Fruit fly (Drosophila melanogaster) whole organism, embryonic: Measurements from ENCODE around the gene 5-HT2B.
A peak's percentile ranks its signal among the peaks of the same experiment; 100 is the strongest.

ENCODE experiments used
- Asciz ChIP-seq: fragments of 200-800 bp; sonication (Bioruptor generic); optimal IDR thresholded peaks from 2 replicates; lab custom pipeline; 2017; ENCODE audit warnings: missing biosample characterization, mild to moderate bottlenecking, missing genetic modification characterization, missing genetic modification reagents
- Atf3 ChIP-seq: fragments of 200-800 bp; sonication (Bioruptor generic); optimal IDR thresholded peaks from 3 replicates; lab custom pipeline; 2016; ENCODE audit warnings: missing biosample characterization, missing genetic modification characterization
- CG10209 ChIP-seq: fragments of 200-800 bp; sonication (Bioruptor generic); optimal IDR thresholded peaks from 3 replicates; lab custom pipeline; 2017; ENCODE audit warnings: missing biosample characterization, mild to moderate bottlenecking, missing genetic modification characterization, missing genetic modification reagents
- CG10979 ChIP-seq: fragments of 200-800 bp; sonication (Bioruptor generic); optimal IDR thresholded peaks from 2 replicates; lab custom pipeline; 2018; ENCODE audit warnings: missing biosample characterization, mild to moderate bottlenecking, missing genetic modification characterization, moderate library complexity
- CG11093 ChIP-seq: fragments of 200-800 bp; sonication (Bioruptor generic); IDR thresholded peaks from 3 replicates; pipeline ENCODE4 v1.3.6; 2022; ENCODE audit warnings: missing biosample characterization, missing genetic modification characterization
- CG11247 ChIP-seq: fragments of 200-800 bp; sonication (Bioruptor generic); IDR thresholded peaks from 2 replicates; pipeline ENCODE4 v1.3.6; 2022; ENCODE audit warnings: missing biosample characterization, missing genetic modification characterization
- CG12219 ChIP-seq: fragments of 200-800 bp; sonication (Bioruptor generic); optimal IDR thresholded peaks from 3 replicates; lab custom pipeline; 2018; ENCODE audit warnings: missing biosample characterization, mild to moderate bottlenecking, missing genetic modification characterization
- CG17328 ChIP-seq: fragments of 200-800 bp; sonication (Bioruptor generic); IDR thresholded peaks from 2 replicates; pipeline ENCODE4 v1.3.6; 2022; ENCODE audit warnings: missing biosample characterization, missing genetic modification characterization
- CG17359 ChIP-seq: fragments of 200-800 bp; sonication (Bioruptor generic); optimal IDR thresholded peaks from 3 replicates; lab custom pipeline; 2018; ENCODE audit warnings: missing biosample characterization, mild to moderate bottlenecking, missing genetic modification characterization, moderate library complexity
- CG17361 ChIP-seq: fragments of 200-800 bp; sonication (Bioruptor generic); IDR thresholded peaks from 3 replicates; pipeline ENCODE4 v1.3.6; 2022; ENCODE audit warnings: missing biosample characterization, missing genetic modification characterization
- CG17568 ChIP-seq: fragments of 200-800 bp; sonication (Bioruptor generic); optimal IDR thresholded peaks from 2 replicates; lab custom pipeline; 2018; ENCODE audit warnings: missing biosample characterization, mild to moderate bottlenecking, missing genetic modification characterization, moderate library complexity
- CG1832 ChIP-seq: fragments of 200-800 bp; sonication (Bioruptor generic); optimal IDR thresholded peaks from 2 replicates; lab custom pipeline; 2017; ENCODE audit warnings: missing biosample characterization, mild to moderate bottlenecking, missing genetic modification characterization, inconsistent platforms
- CG18619 ChIP-seq: fragments of 200-800 bp; sonication (Bioruptor generic); optimal IDR thresholded peaks from 3 replicates; lab custom pipeline; 2017; ENCODE audit warnings: missing biosample characterization, mild to moderate bottlenecking, missing genetic modification characterization
- CG2889 ChIP-seq: fragments of 200-800 bp; sonication (Bioruptor generic); IDR thresholded peaks from 3 replicates; pipeline ENCODE4 v1.3.6; 2022; ENCODE audit warnings: missing biosample characterization, missing genetic modification characterization
- CG34224 ChIP-seq: fragments of 200-800 bp; sonication (Bioruptor generic); IDR thresholded peaks from 3 replicates; pipeline ENCODE4 v1.3.6; 2022; ENCODE audit warnings: missing biosample characterization, missing genetic modification characterization; ENCODE audit not compliant: partially characterized antibody
- CG4707 ChIP-seq: fragments of 200-800 bp; sonication (Bioruptor generic); optimal IDR thresholded peaks from 2 replicates; lab custom pipeline; 2018; ENCODE audit warnings: missing biosample characterization, mild to moderate bottlenecking, missing genetic modification characterization, moderate library complexity
- CG7839 ChIP-seq: fragments of 200-800 bp; sonication (Bioruptor generic); optimal IDR thresholded peaks from 3 replicates; lab custom pipeline; 2018; ENCODE audit warnings: missing biosample characterization, mild to moderate bottlenecking, missing genetic modification characterization, moderate library complexity
- CG7963 ChIP-seq: fragments of 200-800 bp; sonication (Bioruptor generic); IDR thresholded peaks from 3 replicates; pipeline ENCODE4 v1.3.6; 2022; ENCODE audit warnings: missing biosample characterization, missing genetic modification characterization; ENCODE audit not compliant: partially characterized antibody
- CG8290 ChIP-seq, 3 experiments: fragments of 200-800 bp; sonication (Bioruptor generic); optimal IDR thresholded peaks; 2 replicates each; lab custom pipeline; 2016 to 2019; ENCODE audit warnings: missing biosample characterization in 3 of 3, missing genetic modification characterization in 3 of 3, mild to moderate bottlenecking in 2 of 3, moderate library complexity in 1 of 3
- CG8359 ChIP-seq: fragments of 200-800 bp; sonication (Bioruptor generic); optimal IDR thresholded peaks from 2 replicates; lab custom pipeline; 2017; ENCODE audit warnings: missing biosample characterization, mild to moderate bottlenecking, missing genetic modification characterization, borderline replicate concordance
- CG9609 ChIP-seq: fragments of 200-800 bp; sonication (Bioruptor generic); optimal IDR thresholded peaks from 3 replicates; lab custom pipeline; 2016; ENCODE audit warnings: missing biosample characterization, missing genetic modification characterization
- Chrac-16 ChIP-seq: fragments of 200-800 bp; sonication (Bioruptor generic); optimal IDR thresholded peaks from 3 replicates; lab custom pipeline; 2016; ENCODE audit warnings: missing biosample characterization, missing genetic modification characterization
- CkIIα-i1 ChIP-seq: fragments of 200-800 bp; sonication (Bioruptor generic); IDR thresholded peaks from 2 replicates; pipeline ENCODE4 v1.3.6; 2022; ENCODE audit warnings: missing biosample characterization, missing genetic modification characterization
- CoRest ChIP-seq: fragments of 200-800 bp; sonication (Bioruptor generic); optimal IDR thresholded peaks from 3 replicates; lab custom pipeline; 2018; ENCODE audit warnings: missing biosample characterization, mild to moderate bottlenecking, missing genetic modification characterization, moderate library complexity
- D19B ChIP-seq: fragments of 200-800 bp; sonication (Bioruptor generic); optimal IDR thresholded peaks from 2 replicates; lab custom pipeline; 2017; ENCODE audit warnings: missing biosample characterization, mild to moderate bottlenecking, missing genetic modification characterization
- Dip2 ChIP-seq: fragments of 200-800 bp; sonication (Bioruptor generic); IDR thresholded peaks from 2 replicates; pipeline ENCODE4 v1.3.6; 2022; ENCODE audit warnings: missing biosample characterization, missing genetic modification characterization
- Dip3 ChIP-seq: fragments of 200-800 bp; sonication (Bioruptor generic); optimal IDR thresholded peaks from 3 replicates; lab custom pipeline; 2016; ENCODE audit warnings: missing biosample characterization, missing genetic modification characterization
- Dll ChIP-seq: fragments of 200-800 bp; sonication (Bioruptor generic); IDR thresholded peaks from 4 replicates; pipeline ENCODE4 v1.3.6; 2022; ENCODE audit warnings: missing biosample characterization, missing genetic modification characterization; ENCODE audit not compliant: partially characterized antibody
- Doc3 ChIP-seq: fragments of 200-800 bp; sonication (Bioruptor generic); IDR thresholded peaks from 3 replicates; pipeline ENCODE4 v1.3.6; 2022; ENCODE audit warnings: missing biosample characterization, missing genetic modification characterization; ENCODE audit not compliant: partially characterized antibody
- E2f2 ChIP-seq: fragments of 200-800 bp; sonication (Bioruptor generic); IDR thresholded peaks from 2 replicates; pipeline ENCODE4 v1.3.6; 2022; ENCODE audit warnings: missing biosample characterization, missing genetic modification characterization
- Fer2 ChIP-seq: fragments of 200-800 bp; sonication (Bioruptor generic); optimal IDR thresholded peaks from 2 replicates; lab custom pipeline; 2018; ENCODE audit warnings: missing biosample characterization, mild to moderate bottlenecking, missing genetic modification characterization, moderate library complexity
- HmgD ChIP-seq: fragments of 200-800 bp; sonication (Bioruptor generic); optimal IDR thresholded peaks from 3 replicates; lab custom pipeline; 2016; ENCODE audit warnings: missing biosample characterization, missing genetic modification characterization
- Lpt ChIP-seq: fragments of >200 bp; optimal IDR thresholded peaks from 2 replicates; lab custom pipeline; 2018; ENCODE audit warnings: missing biosample characterization, missing genetic modification characterization
- MESR4 ChIP-seq: fragments of 200-800 bp; sonication (Bioruptor generic); optimal IDR thresholded peaks from 2 replicates; lab custom pipeline; 2018; ENCODE audit warnings: missing biosample characterization, mild to moderate bottlenecking, missing genetic modification characterization, moderate library complexity
- Myb ChIP-seq: fragments of 200-800 bp; sonication (Bioruptor generic); optimal IDR thresholded peaks from 2 replicates; lab custom pipeline; 2016; ENCODE audit warnings: missing biosample characterization, missing genetic modification characterization
- NK7.1 ChIP-seq: fragments of 200-800 bp; sonication (Bioruptor generic); optimal IDR thresholded peaks from 3 replicates; lab custom pipeline; 2016; ENCODE audit warnings: missing biosample characterization, missing genetic modification characterization
- Nf-YC ChIP-seq: fragments of 200-800 bp; optimal IDR thresholded peaks from 3 replicates; lab custom pipeline; 2019; ENCODE audit warnings: missing biosample characterization, mild to moderate bottlenecking, missing genetic modification characterization, moderate library complexity
- esg ChIP-seq: fragments of 200-800 bp; sonication (Bioruptor generic); conservative IDR thresholded peaks from 2 replicates; pipeline ENCODE4 v1.3.6; 2022; ENCODE audit warnings: missing biosample characterization, missing genetic modification characterization
- grau ChIP-seq: fragments of 200-800 bp; optimal IDR thresholded peaks from 3 replicates; lab custom pipeline; 2019; ENCODE audit warnings: missing biosample characterization, mild to moderate bottlenecking, missing genetic modification characterization, moderate library complexity
- gro ChIP-seq: fragments of 200-800 bp; sonication (Bioruptor generic); optimal IDR thresholded peaks from 2 replicates; lab custom pipeline; 2016; ENCODE audit warnings: missing biosample characterization, missing genetic modification characterization
- luna ChIP-seq: fragments of 200-800 bp; sonication (Bioruptor generic); optimal IDR thresholded peaks from 2 replicates; lab custom pipeline; 2016; ENCODE audit warnings: missing biosample characterization, missing genetic modification characterization
- pb ChIP-seq: fragments of 200-800 bp; sonication (Bioruptor generic); optimal IDR thresholded peaks from 3 replicates; lab custom pipeline; 2016; ENCODE audit warnings: missing biosample characterization, missing genetic modification characterization
- pfk ChIP-seq: fragments of 200-800 bp; sonication (Bioruptor generic); optimal IDR thresholded peaks from 2 replicates; lab custom pipeline; 2018; ENCODE audit warnings: missing biosample characterization, mild to moderate bottlenecking, missing genetic modification characterization, moderate library complexity
- psq ChIP-seq: fragments of 200-800 bp; sonication (Bioruptor generic); optimal IDR thresholded peaks from 2 replicates; lab custom pipeline; 2017; ENCODE audit warnings: missing biosample characterization, missing genetic modification characterization
- sens ChIP-seq: fragments of 200-800 bp; sonication (Bioruptor generic); peaks from one replicate; lab custom pipeline; 2016; ENCODE audit warnings: missing biosample characterization, missing genetic modification characterization
- tin ChIP-seq: fragments of 200-800 bp; sonication (Bioruptor generic); optimal IDR thresholded peaks from 3 replicates; lab custom pipeline; 2016; ENCODE audit warnings: missing biosample characterization, missing genetic modification characterization
- tna ChIP-seq: fragments of 200-800 bp; sonication (Bioruptor generic); IDR thresholded peaks from 2 replicates; pipeline ENCODE4 v1.3.6; 2022; ENCODE audit warnings: missing biosample characterization, missing genetic modification characterization; ENCODE audit not compliant: partially characterized antibody
- toy ChIP-seq: fragments of 200-800 bp; sonication (Bioruptor generic); IDR thresholded peaks from 2 replicates; pipeline ENCODE4 v1.3.6; 2022; ENCODE audit warnings: missing biosample characterization, missing genetic modification characterization
- vnd ChIP-seq: fragments of 200-800 bp; sonication (Bioruptor generic); IDR thresholded peaks from 3 replicates; pipeline ENCODE4 v1.3.6; 2022; ENCODE audit warnings: missing biosample characterization, missing genetic modification characterization; ENCODE audit not compliant: partially characterized antibody
- zf30C ChIP-seq: fragments of 200-800 bp; sonication (Bioruptor generic); optimal IDR thresholded peaks from 3 replicates; lab custom pipeline; 2018; ENCODE audit warnings: missing biosample characterization, mild to moderate bottlenecking, missing genetic modification characterization

The 5-HT2B gene

DNA sequence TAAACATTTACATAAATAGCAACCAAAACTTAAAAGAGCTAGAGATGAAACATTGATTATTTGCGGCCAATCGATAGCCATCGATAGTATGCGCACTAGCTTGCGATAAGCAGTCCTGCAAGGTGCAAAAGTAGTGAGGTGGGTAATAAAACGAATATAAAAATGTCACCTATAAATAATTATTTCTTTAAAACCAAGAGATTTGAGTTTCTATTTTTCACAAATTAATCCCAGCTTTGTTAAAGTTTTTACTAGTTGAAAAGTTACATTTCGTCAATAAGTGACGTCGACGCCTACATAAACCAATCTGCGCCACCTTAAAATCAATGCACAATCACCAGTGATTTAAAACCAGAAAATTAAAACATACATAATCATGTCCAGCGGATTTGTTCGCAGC, 72.7 kb downstream of the 5-HT2B start, which contains the start of the genes Mkk4 and SLIRP2 (continued):
- TF ChIP-seq MESR4 (GFP tag; lab: Kevin White, UChicago) (peak; percentile 84), CG1832 (GFP tag; lab: Kevin White, UChicago) (no peak), psq (GFP tag; lab: Kevin White, UChicago) (peak; percentile 96), CG17568 (GFP tag; lab: Kevin White, UChicago) (peak; percentile 98), pb (GFP tag; lab: Kevin White, UChicago) (peak; percentile 98), CG11093 (GFP tag; lab: Robert Waterston, UW) (peak; percentile 98), CoRest (peak; percentile 99), CG9609 (GFP tag; lab: Kevin White, UChicago) (peak; percentile 99), tin (GFP tag; lab: Kevin White, UChicago) (peak; percentile 99), Doc3 (GFP tag; lab: Robert Waterston, UW) (peak; percentile 72; the same call in 2 of the 3 replicates), NK7.1 (GFP tag; lab: Kevin White, UChicago) (peak; percentile 98), CG34224 (GFP tag; lab: Robert Waterston, UW) (peak; percentile 74), CG8359 (GFP tag; lab: Kevin White, UChicago) (peak; percentile 93), CG2889 (peak; percentile 98), CkIIα-i1 (GFP tag; lab: Robert Waterston, UW) (peak; percentile 95), grau (tag; lab: Kevin White, UChicago) (peak; percentile 98), Myb (GFP tag; lab: Kevin White, UChicago) (peak; percentile 93), esg (GFP tag; lab: Robert Waterston, UW) (peak; percentile 99), CG4707 (GFP tag; lab: Kevin White, UChicago) (peak; percentile 93), CG18619 (GFP tag; lab: Kevin White, UChicago) (peak; percentile 99), Asciz (peak; percentile 97), CG17328 (GFP tag; lab: Robert Waterston, UW) (peak; percentile 99), zf30C (peak; percentile 54), CG12219 (GFP tag; lab: Kevin White, UChicago) (peak; percentile 98), CG7839 (peak; percentile 99), Atf3 (peak; percentile 99), Dip2 (GFP tag; lab: Robert Waterston, UW) (peak; percentile 78), Chrac-16 (peak; percentile 99), vnd (peak; percentile 85), Lpt (GFP tag; lab: Kevin White, UChicago) (no peak), CG8290 (GFP tag; optimal IDR thresholded peaks at IDR 0.05; lab: Kevin White, UChicago) (peak; percentile 97), CG8290 (tag; optimal IDR thresholded peaks at IDR 0.05; lab: Kevin White, UChicago) (peak; percentile 91 to 96), Fer2 (tag; lab: Kevin White, UChicago) (peak; percentile 98), toy (GFP tag; lab: Robert Waterston, UW) (peak; percentile 96), HmgD (GFP tag; lab: Kevin White, UChicago) (peak; percentile 98), CG17359 (tag; lab: Kevin White, UChicago) (peak; percentile 99), Nf-YC (tag; lab: Kevin White, UChicago) (peak; percentile 91), pfk (GFP tag; lab: Kevin White, UChicago) (peak; percentile 69), tna (peak; percentile 83), CG11247 (GFP tag; lab: Robert Waterston, UW) (peak; percentile 99), E2f2 (peak; percentile 88), gro (GFP tag; lab: Kevin White, UChicago) (peak; percentile 99), Dll (peak; percentile 89), CG7963 (GFP tag; lab: Robert Waterston, UW) (peak; percentile 82), D19B (GFP tag; lab: Kevin White, UChicago) (peak; percentile 95), CG10209 (GFP tag; lab: Kevin White, UChicago) (peak; percentile 99), Dip3 (GFP tag; lab: Kevin White, UChicago) (peak; percentile 99), CG17361 (GFP tag; lab: Robert Waterston, UW) (peak; percentile 100), sens (GFP tag; lab: Kevin White, UChicago) (peak; percentile 100), luna (peak; percentile 92), CG10979 (tag; lab: Kevin White, UChicago) (peak; percentile 98)
